Worm (Caenorhabditis elegans) whole organism, young adult: ENCODE measurements around the gene fbxa-27.

ENCODE experiments used
- B0035.1 ChIP-seq: sonication (generic microtip); optimal IDR thresholded peaks from 2 replicates; lab custom pipeline; 2016; ENCODE audit warnings: missing genetic modification characterization, mild to moderate bottlenecking, missing compliant biosample characterization, missing genotype, missing genetic modification reagents
- C17E4.6 ChIP-seq: fragments of 200-800 bp; sonication (Bioruptor generic); IDR thresholded peaks from 2 replicates; pipeline ENCODE4 v1.3.6; 2022; ENCODE audit warnings: missing genetic modification reagents, missing genetic modification characterization, missing compliant biosample characterization
- F39B2.1 ChIP-seq: fragments of 200-800 bp; sonication (Bioruptor generic); IDR thresholded peaks from 2 replicates; pipeline ENCODE4 v1.3.6; 2022; ENCODE audit warnings: missing genetic modification reagents, missing genetic modification characterization, missing compliant biosample characterization
- K12H6.12 ChIP-seq: fragments of 200-800 bp; sonication (Bioruptor generic); optimal IDR thresholded peaks from 2 replicates; lab custom pipeline; 2018; ENCODE audit warnings: mild to moderate bottlenecking, missing genetic modification characterization, missing compliant biosample characterization
- T07F8.4 ChIP-seq: sonication (generic microtip); optimal IDR thresholded peaks from 2 replicates; lab custom pipeline; 2016; ENCODE audit warnings: mild to moderate bottlenecking, missing genetic modification characterization, moderate library complexity, missing compliant biosample characterization
- Y56A3A.18 ChIP-seq: fragments of 200-800 bp; sonication (Bioruptor generic); IDR thresholded peaks from 2 replicates; pipeline ENCODE4 v1.3.6; 2022; ENCODE audit warnings: missing genetic modification reagents, missing genetic modification characterization, missing compliant biosample characterization
- ZK185.1 ChIP-seq: sonication (generic microtip); optimal IDR thresholded peaks from 2 replicates; lab custom pipeline; 2016; ENCODE audit warnings: mild to moderate bottlenecking, missing genetic modification characterization, missing compliant biosample characterization; ENCODE audit not compliant: poor library complexity, severe bottlenecking
- ama-1 ChIP-seq, 3 experiments: fragments of 150-350 bp in 1 of 3; sonication (generic microtip) in 2 of 3; optimal IDR thresholded peaks; 2 replicates each; lab custom pipeline; 2014 to 2018; ENCODE audit warnings: missing biosample characterization in 2 of 3, missing genetic modification characterization in 2 of 3, missing genetic modification reagents in 2 of 3
- aptf-2 ChIP-seq: fragments of 200-800 bp; sonication (Bioruptor generic); conservative IDR thresholded peaks from 2 replicates; pipeline ENCODE4 v1.3.6; 2022; ENCODE audit warnings: missing genetic modification reagents, missing genetic modification characterization, missing compliant biosample characterization
- atf-7 ChIP-seq: sonication (generic microtip); optimal IDR thresholded peaks from 2 replicates; lab custom pipeline; 2017; ENCODE audit warnings: mild to moderate bottlenecking, missing genetic modification characterization, missing compliant biosample characterization
- bed-1 ChIP-seq: fragments of 200-800 bp; sonication (Bioruptor generic); IDR thresholded peaks from 2 replicates; pipeline ENCODE4 v1.3.6; 2022; ENCODE audit warnings: missing genetic modification reagents, missing genetic modification characterization, missing compliant biosample characterization
- cebp-1 ChIP-seq, 2 experiments: fragments of 200-800 bp in 1 of 2; sonication (Bioruptor generic) in 1 of 2; sonication (generic microtip) in 1 of 2; IDR thresholded peaks in 1 of 2; optimal IDR thresholded peaks in 1 of 2; 2 replicates each; pipeline versions ENCODE4 v1.3.6 to Lab custom; 2017 to 2022; ENCODE audit warnings: missing compliant biosample characterization in 2 of 2, missing genetic modification characterization in 2 of 2, mild to moderate bottlenecking in 1 of 2, missing genetic modification reagents in 1 of 2, moderate library complexity in 1 of 2
- cebp-2 ChIP-seq: fragments of 200-800 bp; sonication (Bioruptor generic); IDR thresholded peaks from 2 replicates; pipeline ENCODE4 v1.3.6; 2022; ENCODE audit warnings: missing genetic modification characterization, missing compliant biosample characterization
- ceh-79 ChIP-seq: sonication (generic microtip); optimal IDR thresholded peaks from 2 replicates; lab custom pipeline; 2017; ENCODE audit warnings: mild to moderate bottlenecking, missing genetic modification characterization, missing compliant biosample characterization
- die-1 ChIP-seq: sonication (generic microtip); optimal IDR thresholded peaks from 2 replicates; lab custom pipeline; 2016; ENCODE audit warnings: missing genotype, mild to moderate bottlenecking, missing genetic modification characterization, missing compliant biosample characterization
- egl-18 ChIP-seq: fragments of 200-800 bp; sonication (Bioruptor generic); IDR thresholded peaks from 2 replicates; pipeline ENCODE4 v1.3.6; 2022; ENCODE audit warnings: missing genetic modification reagents, missing genetic modification characterization, missing compliant biosample characterization
- egl-44 ChIP-seq: fragments of 200-800 bp; sonication (Bioruptor generic); IDR thresholded peaks from 2 replicates; pipeline ENCODE4 v1.3.6; 2022; ENCODE audit warnings: missing genetic modification reagents, missing genetic modification characterization, missing compliant biosample characterization
- gei-17 ChIP-seq: fragments of 200-800 bp; sonication (Bioruptor generic); optimal IDR thresholded peaks from 2 replicates; lab custom pipeline; 2018; ENCODE audit warnings: mild to moderate bottlenecking, missing genetic modification characterization, missing compliant biosample characterization
- hlh-12 ChIP-seq: sonication (generic microtip); optimal IDR thresholded peaks from 2 replicates; lab custom pipeline; 2016; ENCODE audit warnings: missing genetic modification characterization, missing compliant biosample characterization
- hmg-1.2 ChIP-seq: fragments of 200-800 bp; sonication (Bioruptor generic); IDR thresholded peaks from 2 replicates; pipeline ENCODE4 v1.3.6; 2022; ENCODE audit warnings: missing genetic modification reagents, missing genetic modification characterization, missing compliant biosample characterization
- hmg-20 ChIP-seq: fragments of 200-800 bp; sonication (Bioruptor generic); IDR thresholded peaks from 2 replicates; pipeline ENCODE4 v1.3.6; 2022; ENCODE audit warnings: missing genetic modification reagents, missing genetic modification characterization, missing compliant biosample characterization
- lin-26 ChIP-seq: fragments of 200-800 bp; sonication (Bioruptor generic); IDR thresholded peaks from 2 replicates; pipeline ENCODE4 v1.3.6; 2022; ENCODE audit warnings: missing genetic modification reagents, missing genetic modification characterization, missing compliant biosample characterization
- lin-35 ChIP-seq, 3 experiments: fragments of 150-350 bp in 2 of 3; sonication (generic microtip) in 1 of 3; optimal IDR thresholded peaks; 2 replicates each; lab custom pipeline; 2014 to 2018; ENCODE audit warnings: missing biosample characterization in 3 of 3, missing genetic modification characterization in 3 of 3, missing genetic modification reagents in 3 of 3
- lin-40 ChIP-seq: sonication (generic microtip); optimal IDR thresholded peaks from 2 replicates; lab custom pipeline; 2016; ENCODE audit warnings: missing genetic modification characterization, mild to moderate bottlenecking, missing compliant biosample characterization, missing genotype, missing genetic modification reagents
- lsl-1 ChIP-seq: fragments of 200-800 bp; sonication (Bioruptor generic); optimal IDR thresholded peaks from 2 replicates; lab custom pipeline; 2018; ENCODE audit warnings: mild to moderate bottlenecking, missing genetic modification characterization, moderate library complexity, missing compliant biosample characterization
- madf-6 ChIP-seq: fragments of 200-800 bp; sonication (Bioruptor generic); IDR thresholded peaks from 2 replicates; pipeline ENCODE4 v1.3.6; 2022; ENCODE audit warnings: missing genetic modification reagents, missing genetic modification characterization, missing compliant biosample characterization
- mcd-1 ChIP-seq: fragments of 200-800 bp; sonication (Bioruptor generic); IDR thresholded peaks from 2 replicates; pipeline ENCODE4 v1.3.6; 2022; ENCODE audit warnings: missing genetic modification reagents, missing genetic modification characterization, missing compliant biosample characterization
- mxl-1 ChIP-seq: sonication (generic microtip); optimal IDR thresholded peaks from 2 replicates; lab custom pipeline; 2016; ENCODE audit warnings: missing genetic modification characterization, missing compliant biosample characterization
- nfya-2 ChIP-seq: fragments of 200-800 bp; sonication (Bioruptor generic); IDR thresholded peaks from 2 replicates; pipeline ENCODE4 v1.3.6; 2022; ENCODE audit warnings: missing genetic modification reagents, missing genetic modification characterization, missing compliant biosample characterization
- nhr-179 ChIP-seq: sonication (generic microtip); optimal IDR thresholded peaks from 2 replicates; lab custom pipeline; 2016; ENCODE audit warnings: mild to moderate bottlenecking, missing genetic modification characterization, missing compliant biosample characterization
- nhr-27 ChIP-seq: fragments of 200-800 bp; sonication (Bioruptor generic); optimal IDR thresholded peaks from 2 replicates; lab custom pipeline; 2018; ENCODE audit warnings: mild to moderate bottlenecking, missing genetic modification characterization, moderate library complexity, missing compliant biosample characterization
- nhr-80 ChIP-seq: sonication (generic microtip); optimal IDR thresholded peaks from 2 replicates; lab custom pipeline; 2016; ENCODE audit warnings: missing genetic modification characterization, missing compliant biosample characterization
- pbrm-1 ChIP-seq: fragments of 200-800 bp; sonication (Bioruptor generic); IDR thresholded peaks from 2 replicates; pipeline ENCODE4 v1.3.6; 2022; ENCODE audit warnings: missing genetic modification reagents, missing genetic modification characterization, missing compliant biosample characterization
- pha-4 ChIP-seq: fragments of 150-350 bp; sonication (generic microtip); optimal IDR thresholded peaks from 2 replicates; lab custom pipeline; 2014; ENCODE audit warnings: missing biosample characterization, missing genetic modification reagents, missing genetic modification characterization
- rpc-1 ChIP-seq, 2 experiments: fragments of 150-350 bp in 1 of 2; sonication (generic microtip) in 1 of 2; optimal IDR thresholded peaks; 2 replicates each; lab custom pipeline; 2014 to 2018; ENCODE audit warnings: missing biosample characterization in 1 of 2, missing genetic modification characterization in 1 of 2, missing genetic modification reagents in 1 of 2, missing genotype in 1 of 2
- sea-2 ChIP-seq: fragments of 200-800 bp; sonication (Bioruptor generic); IDR thresholded peaks from 2 replicates; pipeline ENCODE4 v1.3.6; 2022; ENCODE audit warnings: missing genetic modification characterization, missing compliant biosample characterization
- snpc-1.1 ChIP-seq: sonication (generic microtip); optimal IDR thresholded peaks from 2 replicates; lab custom pipeline; 2017; ENCODE audit warnings: missing genetic modification characterization, mild to moderate bottlenecking, missing compliant biosample characterization, antibody characterized with exemption, moderate library complexity, missing genotype, missing genetic modification reagents; ENCODE audit not compliant: insufficient read depth
- somi-1 ChIP-seq: fragments of 200-800 bp; sonication (Bioruptor generic); optimal IDR thresholded peaks from 2 replicates; lab custom pipeline; 2018; ENCODE audit warnings: mild to moderate bottlenecking, missing genetic modification characterization, missing compliant biosample characterization
- sptf-2 ChIP-seq: fragments of 200-800 bp; sonication (Bioruptor generic); optimal IDR thresholded peaks from 2 replicates; lab custom pipeline; 2018; ENCODE audit warnings: mild to moderate bottlenecking, missing genetic modification characterization, missing compliant biosample characterization
- tlf-1 ChIP-seq: fragments of 200-800 bp; sonication (Bioruptor generic); optimal IDR thresholded peaks from 2 replicates; lab custom pipeline; 2018; ENCODE audit warnings: mild to moderate bottlenecking, missing genetic modification characterization, missing compliant biosample characterization
- unc-62 ChIP-seq: fragments of 150-350 bp; optimal IDR thresholded peaks from 2 replicates; lab custom pipeline; 2014; ENCODE audit warnings: missing biosample characterization, missing genetic modification reagents, missing genetic modification characterization
- ztf-22 ChIP-seq: fragments of 200-800 bp; sonication (Bioruptor generic); optimal IDR thresholded peaks from 2 replicates; lab custom pipeline; 2018; ENCODE audit warnings: mild to moderate bottlenecking, missing genetic modification characterization, moderate library complexity, missing compliant biosample characterization
- ztf-26 ChIP-seq: sonication (generic microtip); optimal IDR thresholded peaks from 2 replicates; lab custom pipeline; 2017; ENCODE audit warnings: missing genetic modification characterization, missing compliant biosample characterization
- ztf-28 ChIP-seq: fragments of 200-800 bp; sonication (Bioruptor generic); IDR thresholded peaks from 2 replicates; pipeline ENCODE4 v1.3.6; 2022; ENCODE audit warnings: missing genetic modification reagents, missing genetic modification characterization, missing compliant biosample characterization
- ztf-6 ChIP-seq: fragments of 200-800 bp; sonication (Bioruptor generic); IDR thresholded peaks from 2 replicates; pipeline ENCODE4 v1.3.6; 2022; ENCODE audit warnings: missing genetic modification reagents, missing genetic modification characterization, missing compliant biosample characterization

Gene fbxa-27

ce11 chrIII:1342488-1342887 is 281 bp upstream of the fbxa-27 start, which contains the start of gene fbxa-26:
Gene fbxa-26 (minus strand): TSS chrIII:1342522.
- TF ChIP-seq ztf-26 (tag; lab: Kevin White, UChicago) (no peak), pha-4 (tag; lab: Kevin White, UChicago) (no peak), somi-1 (GFP tag; lab: Kevin White, UChicago) (no peak), ztf-22 (GFP tag; lab: Kevin White, UChicago) (no peak), sptf-2 (GFP tag; lab: Kevin White, UChicago) (no peak), nhr-80 (tag; lab: Kevin White, UChicago) (peak; percentile 55), hlh-12 (tag; lab: Kevin White, UChicago) (no peak), unc-62 (peak; percentile 0), nfya-2 (GFP tag; lab: Robert Waterston, UW) (no peak), lin-40 (tag; lab: Kevin White, UChicago) (no peak), mcd-1 (no peak), aptf-2 (no peak), hmg-1.2 (GFP tag; lab: Robert Waterston, UW) (no peak), B0035.1 (no peak), bed-1 (GFP tag; lab: Robert Waterston, UW) (no peak), rpc-1 (optimal IDR thresholded peaks at IDR 0.05; lab: Kevin White, UChicago) (no peak), rpc-1 (tag; optimal IDR thresholded peaks at IDR 0.05; lab: Kevin White, UChicago) (no peak), mxl-1 (tag; lab: Kevin White, UChicago) (no peak), tlf-1 (GFP tag; lab: Kevin White, UChicago) (no peak), cebp-1 (GFP tag; IDR thresholded peaks at IDR 0.05; lab: Robert Waterston, UW) (peak; percentile 55; the same call in 1 of the 2 replicates), cebp-1 (tag; optimal IDR thresholded peaks at IDR 0.05; lab: Kevin White, UChicago) (peak; percentile 70), pbrm-1 (no peak)

ce11 chrIII:1345694-1346093 is 2.9 kb downstream of the fbxa-27 start, which contains the start of gene Y82E9BL.6:
Gene Y82E9BL.6 (minus strand): TSS chrIII:1345794.
- TF ChIP-seq ama-1 (optimal IDR thresholded peaks at IDR 0.05; lab: Kevin White, UChicago): no peak
- TF ChIP-seq ama-1 (GFP tag; optimal IDR thresholded peaks at IDR 0.05; lab: Kevin White, UChicago): no peak
- TF ChIP-seq unc-62: no peak
- TF ChIP-seq ceh-79 (tag; lab: Kevin White, UChicago): no peak
- TF ChIP-seq lsl-1 (GFP tag; lab: Kevin White, UChicago): no peak
- no peak for TF ChIP-seq ZK185.1 (tag; lab: Kevin White, UChicago)
- no peak for TF ChIP-seq ztf-22 (GFP tag; lab: Kevin White, UChicago)
- no peak for TF ChIP-seq K12H6.12
- TF ChIP-seq Y56A3A.18: no peak
- TF ChIP-seq nhr-27 (tag; lab: Kevin White, UChicago): no peak
- no peak for TF ChIP-seq gei-17
- no peak for TF ChIP-seq snpc-1.1 (tag; lab: Kevin White, UChicago)
- TF ChIP-seq nhr-179 (tag; lab: Kevin White, UChicago): no peak
- no peak for TF ChIP-seq atf-7 (tag; lab: Kevin White, UChicago)
- TF ChIP-seq madf-6 (GFP tag; lab: Robert Waterston, UW): no peak
- no peak for TF ChIP-seq F39B2.1 (GFP tag; lab: Robert Waterston, UW)
- no peak for TF ChIP-seq cebp-2
- no peak for TF ChIP-seq ztf-6 (GFP tag; lab: Robert Waterston, UW)
- TF ChIP-seq die-1 (tag; lab: Kevin White, UChicago): no peak

- TF ChIP-seq egl-18 (no peak), lin-35 (GFP tag; optimal IDR thresholded peaks at IDR 0.05; lab: Kevin White, UChicago) (no peak), ztf-28 (GFP tag; lab: Robert Waterston, UW) (no peak), cebp-2 (no peak), hmg-20 (GFP tag; lab: Robert Waterston, UW) (no peak), T07F8.4 (tag; lab: Kevin White, UChicago) (no peak), lin-26 (GFP tag; lab: Robert Waterston, UW) (no peak), sea-2 (GFP tag; lab: Robert Waterston, UW) (no peak), C17E4.6 (GFP tag; lab: Robert Waterston, UW) (no peak), nhr-80 (tag; lab: Kevin White, UChicago) (no peak), egl-44 (GFP tag; lab: Robert Waterston, UW) (no peak)
Observed at ce11 chrIII:1347003-1347402, 4.2 kb downstream of the fbxa-27 start.
